Worm (Caenorhabditis elegans) whole organism, L4/young adult: ENCODE data around the gene dnj-14.

Experiments
- W03F9.2 ChIP-seq: fragments of 150-350 bp; optimal IDR thresholded peaks from 2 replicates; lab custom pipeline; 2014; ENCODE audit warnings: missing biosample characterization, missing genetic modification characterization
- dao-5 ChIP-seq: sonication (generic microtip); optimal IDR thresholded peaks from 2 replicates; lab custom pipeline; 2016; ENCODE audit warnings: missing genotype, missing genetic modification characterization, moderate library complexity, missing compliant biosample characterization
- him-1 ChIP-seq: sonication (generic microtip); optimal IDR thresholded peaks from 2 replicates; lab custom pipeline; 2016; ENCODE audit warnings: missing genotype, missing genetic modification reagents, missing genetic modification characterization, missing compliant biosample characterization

Gene dnj-14

ce11 chrX:4711698-4712329, at the start of gene dnj-14, which contains the start of gene glit-1:
TSS of gene dnj-14 (minus strand) at chrX:4711748.
TSS of gene glit-1 (plus strand) at chrX:4712279.
- peak; percentile 74 for TF ChIP-seq him-1 (tag; lab: Kevin White, UChicago)
- TF ChIP-seq dao-5 (tag; lab: Kevin White, UChicago): peak; percentile 19
- TF ChIP-seq W03F9.2: peak; percentile 73

DNA sequence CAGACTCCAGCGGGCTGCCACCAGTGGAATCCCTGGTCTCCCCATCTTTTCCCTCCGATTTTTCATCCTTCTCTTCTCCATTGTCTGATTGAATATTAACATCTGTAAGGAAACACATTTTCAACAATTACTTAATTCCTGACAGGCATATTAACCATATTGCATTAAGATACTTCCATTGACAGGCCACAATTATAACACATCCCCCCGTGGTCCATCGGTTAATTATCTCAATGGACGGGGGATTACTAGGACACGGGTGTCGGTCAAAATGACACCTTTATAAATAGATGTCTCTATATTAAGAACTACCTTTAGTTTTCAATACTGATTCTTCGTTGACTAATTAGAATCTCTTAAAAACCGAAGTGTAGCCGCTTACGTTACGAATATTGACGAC, 48.2 kb upstream of the dnj-14 start:
- TF ChIP-seq W03F9.2 (no peak), him-1 (tag; lab: Kevin White, UChicago) (no peak), dao-5 (tag; lab: Kevin White, UChicago) (no peak)

DNA sequence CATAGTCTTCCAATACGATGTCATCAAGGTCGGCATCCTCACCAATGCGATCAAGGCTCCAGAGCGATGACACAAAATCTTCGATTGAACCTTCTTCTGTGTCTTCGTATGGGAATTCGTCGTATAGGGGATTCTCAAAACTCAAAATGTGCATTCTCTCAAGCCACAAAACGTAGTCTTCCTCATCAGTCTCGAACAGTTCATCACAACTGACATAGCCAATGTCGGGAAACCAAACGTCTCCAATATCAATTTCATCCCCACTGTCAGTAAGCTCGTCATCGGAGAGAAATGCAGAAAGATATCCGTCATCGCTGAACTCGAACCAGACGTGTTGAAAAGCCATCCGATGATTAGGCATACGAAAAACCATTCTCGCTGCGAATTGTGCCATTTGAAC, 43.2 kb upstream of the dnj-14 start, which contains the start of gene C39E6.2:
Gene C39E6.2, minus strand, starts transcription at position 394 of the 400 bp plus-strand sequence.
- TF ChIP-seq him-1 (tag; lab: Kevin White, UChicago): no peak
- no peak for TF ChIP-seq dao-5 (tag; lab: Kevin White, UChicago)
- TF ChIP-seq W03F9.2: no peak

- TF ChIP-seq W03F9.2: no peak
- TF ChIP-seq him-1 (tag; lab: Kevin White, UChicago): no peak
- TF ChIP-seq dao-5 (tag; lab: Kevin White, UChicago): no peak
Observed at ce11 chrX:4749080-4749479, 37.5 kb upstream of the dnj-14 start, which contains the start of gene lon-2. TSS of gene lon-2 (minus strand) at chrX:4749083.

DNA sequence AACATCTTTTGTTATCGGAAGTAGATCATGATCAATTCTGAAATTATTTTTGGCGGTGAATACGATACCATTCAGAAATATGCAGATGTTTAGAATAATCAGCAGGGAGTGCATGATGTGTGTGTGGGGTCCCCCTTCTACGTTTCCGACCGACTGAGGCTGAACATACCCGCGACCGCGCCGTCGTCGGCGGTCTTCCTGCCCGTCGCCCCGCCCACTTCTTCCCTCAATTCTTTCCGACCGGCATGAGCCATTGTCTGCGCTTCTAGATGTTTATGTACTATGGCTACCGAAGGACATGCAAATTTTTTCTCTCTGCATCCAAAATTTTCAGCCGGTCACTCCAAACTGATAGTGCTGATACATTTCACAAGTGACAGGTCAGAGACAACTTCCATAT, 32.5 kb upstream of the dnj-14 start:
- TF ChIP-seq him-1 (tag; lab: Kevin White, UChicago) (no peak), W03F9.2 (no peak), dao-5 (tag; lab: Kevin White, UChicago) (no peak)

DNA sequence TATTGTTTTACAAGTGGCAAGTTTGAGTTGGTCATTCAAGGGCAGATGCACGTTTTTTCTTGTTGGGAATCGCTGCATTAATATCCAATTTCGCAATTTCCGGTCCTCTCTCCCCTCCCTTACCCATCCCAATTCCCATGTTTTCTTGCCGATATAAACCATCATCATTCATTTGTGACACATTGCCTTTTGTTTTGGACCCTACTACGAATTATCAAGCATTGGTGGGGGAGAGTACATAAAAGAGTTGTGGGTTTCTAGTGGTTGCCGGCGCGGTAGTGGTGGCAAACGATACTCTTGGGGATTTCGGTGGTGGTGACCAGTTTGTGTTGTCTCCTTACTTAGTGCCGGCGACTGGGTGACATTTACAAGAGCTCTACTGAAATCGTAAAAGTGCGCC, 30.7 kb upstream of the dnj-14 start:
- TF ChIP-seq him-1 (tag; lab: Kevin White, UChicago) (no peak), dao-5 (tag; lab: Kevin White, UChicago) (no peak), W03F9.2 (no peak)

DNA sequence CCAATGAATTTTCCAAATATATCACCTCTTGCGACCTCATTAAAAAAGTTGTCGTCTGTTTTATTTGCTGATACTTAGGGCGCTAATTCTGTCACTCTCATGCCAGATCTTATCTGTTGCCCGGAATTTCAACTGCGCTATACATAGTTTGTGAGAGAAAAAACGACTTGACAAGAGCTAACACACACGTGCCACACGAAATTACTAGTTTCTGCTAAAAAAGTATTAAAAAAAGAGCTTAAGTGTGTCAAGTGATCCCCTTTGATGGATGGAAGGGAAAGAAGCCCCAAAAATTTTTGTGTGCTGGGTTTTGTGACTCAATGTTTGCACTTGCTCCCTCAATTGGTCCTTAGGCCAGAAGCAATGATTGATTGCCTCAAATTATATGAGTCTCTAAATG, 29.1 kb upstream of the dnj-14 start:
- TF ChIP-seq dao-5 (tag; lab: Kevin White, UChicago): no peak
- no peak for TF ChIP-seq W03F9.2
- no peak for TF ChIP-seq him-1 (tag; lab: Kevin White, UChicago)

ce11 chrX:4732752-4733151, 21.2 kb upstream of the dnj-14 start, which contains the start of gene aman-1:
TSS of gene aman-1 (plus strand) at chrX:4733095.
- TF ChIP-seq W03F9.2 (no peak), dao-5 (tag; lab: Kevin White, UChicago) (no peak), him-1 (tag; lab: Kevin White, UChicago) (no peak)

DNA sequence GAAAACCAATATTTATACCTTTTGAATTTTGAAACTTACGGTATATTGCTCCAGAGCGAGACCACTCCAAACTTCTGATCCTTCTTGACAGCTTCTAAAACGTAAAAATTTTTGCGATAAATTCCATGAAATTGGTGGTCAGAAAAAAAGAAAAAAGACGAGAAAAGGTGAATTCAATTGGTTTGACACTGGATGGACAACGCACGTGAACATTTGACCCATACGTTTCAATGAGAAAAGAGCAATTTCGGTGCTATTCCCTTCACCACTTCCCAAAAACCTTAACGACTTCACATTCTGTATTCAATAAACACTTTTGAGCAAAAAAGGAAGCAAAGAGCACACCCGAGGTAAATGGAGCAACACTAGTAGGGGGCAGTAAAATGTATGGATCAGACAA, 15.8 kb upstream of the dnj-14 start, which contains the start of gene acc-3:
Gene acc-3, minus strand, starts transcription at position 101 of the 400 bp plus-strand sequence.
- TF ChIP-seq W03F9.2 (no peak), him-1 (tag; lab: Kevin White, UChicago) (no peak), dao-5 (tag; lab: Kevin White, UChicago) (no peak)

DNA sequence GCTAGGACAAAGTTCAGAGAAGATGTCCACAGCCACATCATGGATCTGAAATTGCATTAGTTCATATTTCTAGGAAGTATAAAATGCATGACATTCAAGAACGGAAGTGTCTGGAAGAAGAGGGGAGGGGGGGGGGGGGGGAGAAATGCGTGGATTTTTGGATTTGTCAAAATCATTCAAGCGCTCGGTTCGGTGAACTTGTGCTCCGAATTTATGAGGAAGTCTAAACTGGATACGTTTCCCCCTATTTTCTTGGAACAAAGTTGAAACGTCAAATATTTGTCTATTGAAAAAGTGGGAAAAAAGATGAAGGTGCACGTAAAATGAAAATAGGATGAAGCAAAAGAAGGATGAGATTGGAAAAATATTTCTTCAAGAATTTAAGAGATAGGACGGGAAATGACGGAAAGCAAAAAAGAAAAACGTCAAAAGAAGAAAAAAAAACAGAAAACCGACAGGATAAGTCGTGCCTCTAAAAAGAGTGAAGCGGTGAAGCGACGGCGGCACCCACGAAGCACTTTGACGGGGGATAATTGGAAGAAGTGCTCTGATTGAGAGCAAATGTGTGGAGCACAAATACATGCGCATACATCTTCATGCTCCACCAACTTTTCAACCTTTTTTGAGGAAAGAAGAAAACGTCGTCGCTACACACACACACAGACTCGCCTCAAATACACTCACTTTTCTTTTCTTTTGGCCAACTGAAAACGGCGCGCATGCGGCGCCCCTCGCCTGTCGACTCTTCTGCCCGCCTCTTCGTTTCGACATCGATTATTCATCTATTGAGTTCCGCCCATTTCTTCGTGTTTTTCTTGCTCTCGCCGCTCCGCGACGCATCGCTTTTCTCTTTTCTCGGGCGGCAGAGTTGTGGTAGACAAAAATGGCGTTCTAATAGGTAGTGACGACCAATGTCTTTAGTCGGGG, 9.3 kb upstream of the dnj-14 start, which contains the start of gene F55D10.4:
Gene F55D10.4, minus strand, starts transcription at position 51 of the 927 bp plus-strand sequence.
- TF ChIP-seq him-1 (tag; lab: Kevin White, UChicago) (peak; percentile 49), dao-5 (tag; lab: Kevin White, UChicago) (no peak)

DNA sequence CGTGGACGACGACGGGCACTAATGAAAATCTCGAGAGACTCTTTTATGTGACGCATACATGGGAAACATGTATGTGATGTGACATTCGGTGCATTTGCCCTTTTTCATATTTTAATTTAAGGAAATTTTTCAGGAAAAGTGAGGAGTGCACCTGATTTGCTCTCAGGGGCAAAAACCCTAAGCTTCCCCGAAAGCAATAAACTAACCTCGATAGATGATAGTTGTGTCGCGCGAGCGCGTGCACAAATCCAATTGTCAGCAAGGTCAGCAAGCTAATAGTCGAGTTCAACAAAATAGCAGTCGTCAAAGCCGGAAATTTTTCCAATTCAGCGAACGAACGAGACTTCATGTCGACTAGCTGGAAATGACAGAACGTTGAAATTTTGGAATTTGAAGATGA, 6.6 kb upstream of the dnj-14 start:
- TF ChIP-seq W03F9.2 (no peak), him-1 (tag; lab: Kevin White, UChicago) (no peak), dao-5 (tag; lab: Kevin White, UChicago) (no peak)

DNA sequence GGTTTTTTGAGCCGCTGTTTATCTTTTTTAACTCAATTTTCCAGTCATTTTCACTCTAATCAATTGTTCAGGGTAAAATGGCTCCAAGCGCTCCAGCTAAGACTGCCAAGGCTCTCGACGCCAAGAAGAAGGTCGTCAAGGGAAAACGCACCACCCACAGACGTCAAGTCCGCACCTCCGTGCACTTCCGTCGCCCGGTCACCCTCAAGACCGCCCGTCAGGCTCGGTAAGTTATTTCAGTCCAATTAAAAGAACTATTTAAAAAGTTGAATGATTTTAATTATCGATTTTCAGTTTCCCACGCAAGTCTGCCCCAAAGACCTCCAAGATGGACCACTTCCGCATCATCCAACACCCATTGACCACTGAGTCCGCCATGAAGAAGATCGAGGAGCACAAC, 3.6 kb upstream of the dnj-14 start, which contains the start of gene rpl-25.1:
Gene rpl-25.1, plus strand, starts transcription at position 72 of the 400 bp plus-strand sequence.
- TF ChIP-seq W03F9.2 (no peak), him-1 (tag; lab: Kevin White, UChicago) (no peak), dao-5 (tag; lab: Kevin White, UChicago) (no peak)

DNA sequence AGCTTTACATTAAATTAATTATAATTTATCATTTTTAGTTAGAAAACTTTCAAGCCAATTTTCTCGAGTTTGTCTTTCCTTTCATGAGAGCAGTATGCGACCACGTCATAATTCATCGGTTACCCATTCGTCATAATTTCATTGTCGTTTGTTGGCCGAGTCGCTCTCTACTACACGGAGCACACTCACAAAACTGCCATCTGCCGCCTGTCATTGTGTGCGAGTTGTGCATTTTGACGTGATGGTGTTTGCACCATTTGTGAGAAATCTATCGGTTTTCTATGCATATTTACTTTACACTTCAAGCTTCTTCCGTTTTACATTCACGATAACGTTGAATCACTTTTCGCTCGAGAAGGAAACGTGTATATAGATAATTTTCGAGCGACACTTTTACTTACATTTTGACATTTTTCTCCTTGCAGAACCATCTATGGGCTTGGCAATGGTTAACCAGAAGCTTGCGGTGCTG, 4.8 kb downstream of the dnj-14 start, which contains the start of gene dhhc-10:
Gene dhhc-10, plus strand, starts transcription at position 422 of the 472 bp plus-strand sequence.
- peak; percentile 11 for TF ChIP-seq W03F9.2
- no peak for TF ChIP-seq him-1 (tag; lab: Kevin White, UChicago)
- TF ChIP-seq dao-5 (tag; lab: Kevin White, UChicago): no peak
